Worm (Caenorhabditis elegans) whole organism, L3 larva: Measurements from ENCODE around the gene sfrp-1.

Experiments
- ama-1 ChIP-seq: fragments of 150-350 bp; optimal IDR thresholded peaks from 2 replicates; lab custom pipeline; 2018
- elt-3 ChIP-seq, 3 experiments: fragments of 150-350 bp in 1 of 3; sonication (generic microtip) in 2 of 3; optimal IDR thresholded peaks; 2 replicates in 2 of 3; 4 replicates in 1 of 3; lab custom pipeline; 2014 to 2017; ENCODE audit warnings: missing biosample characterization in 3 of 3, missing genetic modification characterization in 3 of 3
- fkh-10 ChIP-seq: sonication (generic microtip); optimal IDR thresholded peaks from 2 replicates; lab custom pipeline; 2017; ENCODE audit warnings: missing biosample characterization, missing genetic modification reagents, missing genetic modification characterization
- fos-1 ChIP-seq: fragments of 150-350 bp; optimal IDR thresholded peaks from 2 replicates; lab custom pipeline; 2014; ENCODE audit warnings: missing biosample characterization, missing genetic modification characterization
- mdl-1 ChIP-seq: fragments of 150-350 bp; optimal IDR thresholded peaks from 2 replicates; lab custom pipeline; 2014; ENCODE audit warnings: missing biosample characterization, missing genetic modification characterization
- nhr-11 ChIP-seq: fragments of 150-350 bp; optimal IDR thresholded peaks from 2 replicates; lab custom pipeline; 2014; ENCODE audit warnings: missing biosample characterization, missing genetic modification characterization
- nhr-23 ChIP-seq: fragments of 150-350 bp; optimal IDR thresholded peaks from 2 replicates; lab custom pipeline; 2014; ENCODE audit warnings: missing biosample characterization, missing genetic modification reagents, missing genetic modification characterization
- nhr-237 ChIP-seq: fragments of 150-350 bp; optimal IDR thresholded peaks from 2 replicates; lab custom pipeline; 2014; ENCODE audit warnings: missing biosample characterization, missing genetic modification characterization
- nhr-77 ChIP-seq: fragments of 150-350 bp; optimal IDR thresholded peaks from 2 replicates; lab custom pipeline; 2014; ENCODE audit warnings: missing biosample characterization, missing genetic modification characterization
- pqm-1 ChIP-seq: fragments of 150-350 bp; optimal IDR thresholded peaks from 2 replicates; lab custom pipeline; 2017; ENCODE audit warnings: missing biosample characterization, missing genetic modification characterization, inconsistent platforms
- zag-1 ChIP-seq: fragments of 150-350 bp; optimal IDR thresholded peaks from 2 replicates; lab custom pipeline; 2014; ENCODE audit warnings: missing biosample characterization, missing genetic modification characterization
- ztf-11 ChIP-seq: fragments of 150-350 bp; optimal IDR thresholded peaks from 2 replicates; lab custom pipeline; 2014; ENCODE audit warnings: missing biosample characterization, missing genetic modification characterization

DNA sequence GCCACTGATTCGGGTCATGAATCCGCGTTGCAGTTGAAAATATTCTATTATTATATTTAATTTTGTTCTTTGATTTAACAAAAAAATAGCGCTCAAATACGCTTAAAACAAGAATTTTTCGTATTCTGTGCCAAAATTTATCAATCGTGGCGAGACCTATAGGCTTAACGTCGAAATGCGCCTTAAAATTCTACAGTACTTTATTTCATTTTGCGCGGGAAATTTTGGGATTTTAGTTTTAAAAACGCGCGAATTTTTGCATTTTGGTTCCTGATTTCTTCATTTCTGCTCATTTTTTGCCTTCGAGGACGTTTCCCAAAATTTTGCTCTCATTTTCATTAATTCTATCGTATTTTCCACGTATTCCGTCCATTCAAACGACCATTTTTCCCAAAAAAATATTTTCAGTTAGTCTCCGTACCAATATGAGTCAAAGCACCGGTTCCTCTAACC is 19.0 kb upstream of the sfrp-1 start, which contains the start of gene puf-11:
- TF ChIP-seq pqm-1 (tag; lab: Kevin White, UChicago) (no peak), ztf-11 (no peak), zag-1 (tag; lab: Kevin White, UChicago) (no peak), elt-3 (tag; optimal IDR thresholded peaks at IDR 0.05; lab: Kevin White, UChicago) (no peak), mdl-1 (tag; lab: Kevin White, UChicago) (no peak), fos-1 (no peak), nhr-11 (tag; lab: Kevin White, UChicago) (no peak), nhr-77 (tag; lab: Kevin White, UChicago) (no peak), fkh-10 (no peak), ama-1 (no peak), nhr-237 (tag; lab: Kevin White, UChicago) (no peak), nhr-23 (no peak)
